Fruit fly (Drosophila melanogaster) whole organism, adult: ENCODE results near the gene cyc.

ENCODE experiments used
- CG11617 ChIP-seq: fragments of 200-800 bp; sonication (Bioruptor generic); optimal IDR thresholded peaks from 2 replicates; lab custom pipeline; 2017; ENCODE audit warnings: mild to moderate bottlenecking, missing biosample characterization, missing genetic modification reagents, missing genetic modification characterization
- CG12768 ChIP-seq: fragments of 200-800 bp; sonication (Bioruptor generic); optimal IDR thresholded peaks from 2 replicates; lab custom pipeline; 2017; ENCODE audit warnings: missing biosample characterization, missing genetic modification characterization, mild to moderate bottlenecking, moderate library complexity, missing genetic modification reagents
- CG14711 ChIP-seq: fragments of 200-800 bp; sonication (Bioruptor generic); optimal IDR thresholded peaks from 2 replicates; lab custom pipeline; 2018; ENCODE audit warnings: missing biosample characterization, mild to moderate bottlenecking, missing genetic modification characterization, moderate library complexity
- CG1620 ChIP-seq: fragments of 200-800 bp; sonication (Bioruptor generic); optimal IDR thresholded peaks from 2 replicates; lab custom pipeline; 2016; ENCODE audit warnings: missing biosample characterization, missing genetic modification characterization
- CG33017 ChIP-seq: fragments of 200-800 bp; sonication (Bioruptor generic); optimal IDR thresholded peaks from 2 replicates; lab custom pipeline; 2018; ENCODE audit warnings: missing biosample characterization, mild to moderate bottlenecking, missing genetic modification characterization, moderate library complexity
- CG5204 ChIP-seq: fragments of 200-800 bp; sonication (Bioruptor generic); optimal IDR thresholded peaks from 2 replicates; lab custom pipeline; 2016; ENCODE audit warnings: missing biosample characterization, missing genetic modification characterization
- CG7045 ChIP-seq: fragments of 200-800 bp; sonication (Bioruptor generic); optimal IDR thresholded peaks from 2 replicates; lab custom pipeline; 2017; ENCODE audit warnings: missing biosample characterization, mild to moderate bottlenecking, missing genetic modification characterization
- CG7101 ChIP-seq: fragments of 200-800 bp; sonication (Bioruptor generic); optimal IDR thresholded peaks from 2 replicates; lab custom pipeline; 2018; ENCODE audit warnings: missing biosample characterization, mild to moderate bottlenecking, missing genetic modification characterization, moderate library complexity
- Clk ChIP-seq: fragments of 200-800 bp; sonication (Bioruptor generic); optimal IDR thresholded peaks from 2 replicates; lab custom pipeline; 2017; ENCODE audit warnings: missing biosample characterization, missing genetic modification characterization
- Crg-1 ChIP-seq: fragments of 200-800 bp; sonication (Bioruptor generic); optimal IDR thresholded peaks from 2 replicates; lab custom pipeline; 2016; ENCODE audit warnings: missing biosample characterization, missing genetic modification characterization
- Hr96 ChIP-seq: fragments of 200-800 bp; sonication (Bioruptor generic); optimal IDR thresholded peaks from 2 replicates; lab custom pipeline; 2016; ENCODE audit warnings: missing biosample characterization, missing genetic modification characterization
- Mnt ChIP-seq: fragments of 200-800 bp; sonication (Bioruptor generic); optimal IDR thresholded peaks from 2 replicates; lab custom pipeline; 2016; ENCODE audit warnings: missing biosample characterization, mild to moderate bottlenecking, missing genetic modification characterization
- bab1 ChIP-seq: fragments of 200-800 bp; sonication (Bioruptor generic); optimal IDR thresholded peaks from 3 replicates; lab custom pipeline; 2019; ENCODE audit warnings: missing biosample characterization, mild to moderate bottlenecking, missing genetic modification characterization, moderate library complexity
- cic ChIP-seq: fragments of 200-800 bp; sonication (Bioruptor generic); optimal IDR thresholded peaks from 2 replicates; lab custom pipeline; 2017; ENCODE audit warnings: missing biosample characterization, mild to moderate bottlenecking, missing genetic modification characterization, moderate library complexity
- cnc ChIP-seq, 2 experiments: fragments of >200 bp; optimal IDR thresholded peaks; 2 replicates each; lab custom pipeline; 2017
- kay ChIP-seq: fragments of 200-800 bp; sonication (Bioruptor generic); peaks from one replicate; lab custom pipeline; 2016; ENCODE audit warnings: missing biosample characterization, missing genetic modification characterization, borderline replicate concordance
- ovo ChIP-seq: fragments of 200-800 bp; sonication (Bioruptor generic); optimal IDR thresholded peaks from 2 replicates; lab custom pipeline; 2016; ENCODE audit warnings: missing biosample characterization, missing genetic modification characterization
- pad ChIP-seq: fragments of 200-800 bp; sonication (Bioruptor generic); optimal IDR thresholded peaks from 3 replicates; lab custom pipeline; 2017; ENCODE audit warnings: missing biosample characterization, missing genetic modification characterization, mild to moderate bottlenecking, moderate library complexity, missing genetic modification reagents
- tj ChIP-seq: fragments of 200-800 bp; sonication (Bioruptor generic); optimal IDR thresholded peaks from 3 replicates; lab custom pipeline; 2017; ENCODE audit warnings: missing biosample characterization, mild to moderate bottlenecking, missing genetic modification characterization, moderate library complexity
- toe ChIP-seq: fragments of 200-800 bp; sonication (Bioruptor generic); optimal IDR thresholded peaks from 2 replicates; lab custom pipeline; 2016; ENCODE audit warnings: missing biosample characterization, missing genetic modification characterization

The cyc gene

DNA sequence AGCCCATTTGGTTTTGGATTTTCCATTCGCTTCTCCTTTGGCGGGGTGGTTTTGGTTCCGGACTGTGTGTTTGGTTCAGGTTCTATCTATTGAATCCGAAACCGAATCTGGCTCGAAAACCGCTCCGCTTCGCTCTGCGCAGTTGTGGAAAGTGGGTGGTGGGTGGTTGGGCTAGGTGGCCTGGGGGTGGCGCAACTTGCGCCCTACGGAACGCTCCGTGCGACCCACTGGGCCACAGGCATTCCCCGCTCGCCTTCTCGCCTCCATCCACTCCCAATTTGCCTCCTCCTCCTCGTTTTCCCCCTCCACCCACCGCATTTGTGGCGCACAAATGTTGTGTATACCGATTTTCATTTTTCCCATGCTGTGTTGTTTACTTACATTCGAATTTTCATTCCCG lies 3.0 kb upstream of the cyc start:
- TF ChIP-seq Hr96 (GFP tag; lab: Kevin White, UChicago): no peak
- no peak for TF ChIP-seq cnc (optimal IDR thresholded peaks at IDR 0.05; lab: Kevin White, UChicago)
- no peak for TF ChIP-seq bab1
- TF ChIP-seq toe (GFP tag; lab: Kevin White, UChicago): no peak
- TF ChIP-seq Clk (GFP tag; lab: Kevin White, UChicago): no peak
- TF ChIP-seq CG7101 (tag; lab: Kevin White, UChicago): no peak
- no peak for TF ChIP-seq CG11617
- TF ChIP-seq CG33017 (tag; lab: Kevin White, UChicago): no peak
- TF ChIP-seq CG5204 (GFP tag; lab: Kevin White, UChicago): no peak

DNA sequence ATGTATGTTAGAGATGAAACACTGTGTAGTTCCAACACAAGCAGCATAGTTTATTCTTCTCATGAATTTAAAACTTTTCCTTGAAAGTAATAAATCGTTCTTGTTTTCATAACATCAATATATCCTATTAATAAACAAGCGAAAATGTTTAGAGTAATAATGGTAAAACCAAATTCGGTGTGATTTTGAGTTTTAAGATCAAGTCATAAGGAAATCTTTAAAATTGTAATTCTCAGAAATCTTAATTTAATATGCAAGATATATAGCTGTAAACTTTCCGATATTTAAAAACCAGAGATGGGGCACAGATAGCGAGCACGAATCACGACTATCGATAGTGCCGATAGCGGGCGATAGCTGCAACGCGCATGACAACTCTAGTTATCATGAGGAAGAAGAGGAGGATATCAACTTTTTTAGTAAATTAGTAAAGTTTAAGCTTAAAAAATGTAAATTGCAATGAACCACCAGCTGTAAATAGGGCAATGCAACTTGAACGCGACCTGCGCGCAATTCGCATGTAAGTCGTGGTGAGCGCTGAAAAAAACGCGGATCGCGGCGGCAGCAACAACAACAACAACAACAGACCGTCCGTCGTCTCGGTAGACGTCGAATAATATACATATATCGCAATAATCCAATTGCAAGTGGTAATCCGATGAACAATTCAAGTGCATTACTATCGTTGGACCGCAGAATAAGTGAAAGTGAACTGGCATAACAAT lies 2.2 kb upstream of the cyc start, which contains the start of the genes Fibp and Deaf1:
Gene Fibp (minus strand): TSS at position 161 of the 725 bp plus-strand sequence.
Gene Deaf1 (plus strand): TSS at position 368 of the 725 bp plus-strand sequence.
- TF ChIP-seq CG1620 (peak; percentile 87), pad (peak; percentile 59), cic (no peak), bab1 (peak; percentile 79), CG11617 (peak; percentile 85), ovo (GFP tag; lab: Kevin White, UChicago) (peak; percentile 76), CG33017 (tag; lab: Kevin White, UChicago) (peak; percentile 65), Hr96 (GFP tag; lab: Kevin White, UChicago) (peak; percentile 88), Crg-1 (peak; percentile 81), Mnt (GFP tag; lab: Kevin White, UChicago) (peak; percentile 40), CG12768 (GFP tag; lab: Kevin White, UChicago) (peak; percentile 74), toe (GFP tag; lab: Kevin White, UChicago) (peak; percentile 94), CG7101 (tag; lab: Kevin White, UChicago) (peak; percentile 80), cnc (optimal IDR thresholded peaks at IDR 0.05; lab: Kevin White, UChicago) (no peak), kay (GFP tag; lab: Kevin White, UChicago) (no peak), Clk (GFP tag; lab: Kevin White, UChicago) (peak; percentile 66), CG7045 (GFP tag; lab: Kevin White, UChicago) (peak; percentile 76), CG5204 (GFP tag; lab: Kevin White, UChicago) (no peak), CG14711 (tag; lab: Kevin White, UChicago) (peak; percentile 96), tj (GFP tag; lab: Kevin White, UChicago) (peak; percentile 43)

DNA sequence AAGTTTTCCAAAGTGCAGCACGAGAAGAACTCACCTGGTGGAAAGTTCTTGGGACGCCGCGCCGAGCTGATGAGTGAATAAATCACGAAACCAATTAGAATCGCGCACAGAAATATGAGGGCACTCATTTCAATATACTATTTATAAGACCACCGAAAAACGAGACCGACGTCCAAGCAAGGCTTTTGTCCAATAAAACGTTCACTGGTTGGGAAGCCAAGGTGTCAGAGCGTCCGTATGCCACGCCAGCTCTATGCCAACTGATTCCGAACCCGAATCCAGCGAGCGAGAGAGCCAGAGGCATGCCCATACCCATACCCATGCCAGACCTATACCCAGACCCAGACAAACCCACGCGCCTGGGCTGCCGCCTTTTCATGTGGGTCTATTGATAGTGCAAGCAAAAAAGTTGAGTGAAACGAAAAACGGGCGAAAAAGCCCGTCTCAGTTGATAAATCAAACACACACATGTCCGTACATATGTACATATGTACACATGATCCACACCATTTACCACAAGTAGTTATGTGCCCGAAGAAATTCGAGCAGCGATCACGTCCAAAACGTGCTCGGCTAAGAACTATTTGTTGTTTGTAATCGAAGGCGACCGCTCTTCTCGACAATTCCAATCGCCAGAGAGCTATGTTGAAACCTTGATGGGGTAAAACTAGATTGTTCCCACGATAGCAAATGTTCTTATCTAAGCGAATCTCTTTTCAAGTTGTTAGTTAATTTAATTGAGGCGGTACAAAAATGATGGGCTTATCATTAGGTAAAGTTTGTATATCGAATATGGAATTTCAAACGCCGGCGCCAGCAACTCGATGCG lies 2.4 kb downstream of the cyc start, which contains the start of gene Cyp305a1:
Gene Cyp305a1 (minus strand): TSS at position 265 of the 829 bp plus-strand sequence.
- TF ChIP-seq pad (no peak), CG7045 (GFP tag; lab: Kevin White, UChicago) (no peak), bab1 (peak; percentile 37), tj (GFP tag; lab: Kevin White, UChicago) (peak; percentile 48), CG12768 (GFP tag; lab: Kevin White, UChicago) (peak; percentile 3), Mnt (GFP tag; lab: Kevin White, UChicago) (peak; percentile 6), CG7101 (tag; lab: Kevin White, UChicago) (no peak)

DNA sequence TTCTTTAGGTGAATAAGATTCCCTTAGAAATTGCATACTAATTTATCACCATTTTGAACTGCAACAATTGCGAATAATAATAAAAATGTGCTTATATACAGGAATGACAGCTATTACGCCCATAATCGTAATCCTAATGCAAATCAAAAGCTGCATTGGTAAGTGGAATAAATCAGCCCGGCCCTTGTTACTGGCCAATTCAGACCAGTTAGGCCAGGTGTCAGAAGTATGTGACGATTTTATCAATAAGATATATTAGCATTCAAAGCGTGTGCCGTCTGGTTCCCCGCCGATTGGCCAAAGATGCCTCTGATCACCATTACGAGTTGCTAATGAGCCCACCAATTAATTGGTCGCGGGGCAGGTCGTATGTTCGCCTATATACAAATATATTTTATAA lies 3.2 kb downstream of the cyc start:
- TF ChIP-seq CG11617: no peak
- no peak for TF ChIP-seq CG12768 (GFP tag; lab: Kevin White, UChicago)
- TF ChIP-seq CG7045 (GFP tag; lab: Kevin White, UChicago): no peak
- TF ChIP-seq pad: no peak
- TF ChIP-seq bab1: no peak
- TF ChIP-seq toe (GFP tag; lab: Kevin White, UChicago): no peak
- TF ChIP-seq CG7101 (tag; lab: Kevin White, UChicago): no peak
- no peak for TF ChIP-seq CG33017 (tag; lab: Kevin White, UChicago)
- no peak for TF ChIP-seq tj (GFP tag; lab: Kevin White, UChicago)
- TF ChIP-seq cnc (optimal IDR thresholded peaks at IDR 0.05; lab: Kevin White, UChicago): no peak
- TF ChIP-seq ovo (GFP tag; lab: Kevin White, UChicago): no peak
- no peak for TF ChIP-seq CG1620
- no peak for TF ChIP-seq kay (GFP tag; lab: Kevin White, UChicago)
- TF ChIP-seq Hr96 (GFP tag; lab: Kevin White, UChicago): no peak
- TF ChIP-seq Crg-1: no peak
- TF ChIP-seq CG5204 (GFP tag; lab: Kevin White, UChicago): no peak
- no peak for TF ChIP-seq cic
- no peak for TF ChIP-seq Clk (GFP tag; lab: Kevin White, UChicago)
- no peak for TF ChIP-seq CG14711 (tag; lab: Kevin White, UChicago)

DNA sequence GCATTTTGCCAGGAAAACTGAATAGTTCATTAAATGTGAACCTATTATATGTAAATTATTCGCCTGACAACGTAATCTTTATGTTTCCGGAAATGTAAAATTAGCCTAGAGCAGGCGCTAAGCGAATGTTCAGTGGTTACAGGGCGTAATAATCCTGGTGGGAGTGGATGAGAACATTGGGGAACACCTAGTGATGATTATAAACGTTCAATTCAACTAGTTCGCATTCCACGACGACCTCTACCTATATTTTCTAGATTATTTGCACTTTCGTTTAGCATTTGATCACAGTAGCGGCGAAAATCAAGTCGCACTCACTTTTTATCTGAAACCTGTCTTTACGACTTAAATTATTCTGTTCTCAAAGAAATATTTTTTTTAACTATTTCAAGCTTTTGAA lies 8.2 kb downstream of the cyc start:
- TF ChIP-seq CG12768 (GFP tag; lab: Kevin White, UChicago): no peak
- TF ChIP-seq kay (GFP tag; lab: Kevin White, UChicago): no peak
- TF ChIP-seq bab1: no peak
- no peak for TF ChIP-seq CG5204 (GFP tag; lab: Kevin White, UChicago)
- TF ChIP-seq pad: no peak
- TF ChIP-seq CG14711 (tag; lab: Kevin White, UChicago): no peak
- TF ChIP-seq Mnt (GFP tag; lab: Kevin White, UChicago): no peak
- TF ChIP-seq ovo (GFP tag; lab: Kevin White, UChicago): no peak
- TF ChIP-seq tj (GFP tag; lab: Kevin White, UChicago): no peak
- TF ChIP-seq CG1620: no peak
- no peak for TF ChIP-seq CG11617
- no peak for TF ChIP-seq Crg-1
- no peak for TF ChIP-seq toe (GFP tag; lab: Kevin White, UChicago)
- TF ChIP-seq cic: no peak
- TF ChIP-seq cnc (optimal IDR thresholded peaks at IDR 0.05; lab: Kevin White, UChicago): no peak
- no peak for TF ChIP-seq CG33017 (tag; lab: Kevin White, UChicago)
- no peak for TF ChIP-seq Clk (GFP tag; lab: Kevin White, UChicago)
- no peak for TF ChIP-seq CG7101 (tag; lab: Kevin White, UChicago)
- no peak for TF ChIP-seq CG7045 (GFP tag; lab: Kevin White, UChicago)
